Worm (Caenorhabditis elegans): ENCODE measurements around the gene Y75B8A.13.

Y75B8A.13 gene

ce11 chrIII:12250114-12250792 lies 34.8 kb upstream of the Y75B8A.13 start, which contains the start of the genes tim-1 and Y75B8A.23 (continued):
- TF ChIP-seq ceh-30 (tag; optimal IDR thresholded peaks at IDR 0.05) (no peak), ama-1 (optimal IDR thresholded peaks at IDR 0.05) (peak; percentile 99), nhr-232 (tag; optimal IDR thresholded peaks at IDR 0.05) (peak; percentile 28), ttx-3 (tag; optimal IDR thresholded peaks at IDR 0.05) (no peak), C38D4.7 (GFP tag; optimal IDR thresholded peaks at IDR 0.05) (no peak), fkh-6 (tag; optimal IDR thresholded peaks at IDR 0.05) (peak; percentile 2), sox-2 (GFP tag; IDR thresholded peaks at IDR 0.05) (no peak), mec-3 (tag; optimal IDR thresholded peaks at IDR 0.05; ENCODE audit: borderline replicate concordance) (no peak), pat-9 (tag; optimal IDR thresholded peaks at IDR 0.05) (peak; percentile 22), ceh-19 (GFP tag; optimal IDR thresholded peaks at IDR 0.05) (no peak), nfya-1 (tag; optimal IDR thresholded peaks at IDR 0.05) (peak; percentile 84), hlh-8 (tag; optimal IDR thresholded peaks at IDR 0.05) (no peak), K02D7.2 (tag; optimal IDR thresholded peaks at IDR 0.05) (no peak), lin-11 (tag; optimal IDR thresholded peaks at IDR 0.05) (no peak), hlh-6 (tag; optimal IDR thresholded peaks at IDR 0.05) (no peak), ref-2 (tag; optimal IDR thresholded peaks at IDR 0.05) (peak; percentile 71), pax-1 (tag; optimal IDR thresholded peaks at IDR 0.05) (peak; percentile 75), pag-3 (tag; optimal IDR thresholded peaks at IDR 0.05; ENCODE audit: borderline replicate concordance) (no peak), tbx-7 (tag; optimal IDR thresholded peaks at IDR 0.05) (no peak), C08G9.2 (tag; optimal IDR thresholded peaks at IDR 0.05) (peak; percentile 69), ceh-9 (tag; optimal IDR thresholded peaks at IDR 0.05) (no peak), pqm-1 (tag; optimal IDR thresholded peaks at IDR 0.05) (peak; percentile 6), hlh-15 (tag; optimal IDR thresholded peaks at IDR 0.05) (no peak), eyg-1 (tag; optimal IDR thresholded peaks at IDR 0.05) (no peak), sdc-2 (tag; optimal IDR thresholded peaks at IDR 0.05) (no peak), ets-4 (tag; optimal IDR thresholded peaks at IDR 0.05) (no peak), dve-1 (tag; optimal IDR thresholded peaks at IDR 0.05) (peak; percentile 72), elt-4 (tag; optimal IDR thresholded peaks at IDR 0.05) (no peak), ahr-1 (tag; optimal IDR thresholded peaks at IDR 0.05) (no peak), pha-2 (tag; optimal IDR thresholded peaks at IDR 0.05) (no peak), ztf-16 (tag; optimal IDR thresholded peaks at IDR 0.05) (no peak), ceh-2 (tag; optimal IDR thresholded peaks at IDR 0.05) (no peak), T23F11.4 (GFP tag; optimal IDR thresholded peaks at IDR 0.05) (no peak), lim-6 (tag; optimal IDR thresholded peaks at IDR 0.05) (no peak), odd-2 (tag; optimal IDR thresholded peaks at IDR 0.05) (no peak), pha-4 (tag; optimal IDR thresholded peaks at IDR 0.05) (no peak), ceh-31 (tag; optimal IDR thresholded peaks at IDR 0.05) (peak; percentile 74), fkh-10 (GFP tag; optimal IDR thresholded peaks at IDR 0.05) (no peak), ceh-45 (GFP tag; IDR thresholded peaks at IDR 0.05) (no peak), che-1 (tag; optimal IDR thresholded peaks at IDR 0.05) (no peak), tbx-2 (tag; optimal IDR thresholded peaks at IDR 0.05) (peak; percentile 61), hlh-13 (GFP tag; optimal IDR thresholded peaks at IDR 0.05) (peak; percentile 13), syd-9 (tag; optimal IDR thresholded peaks at IDR 0.05) (no peak), elt-2 (tag; optimal IDR thresholded peaks at IDR 0.05) (peak; percentile 34), dmd-4 (tag; optimal IDR thresholded peaks at IDR 0.05; ENCODE audit: borderline replicate concordance) (no peak), K09A11.1 (tag; optimal IDR thresholded peaks at IDR 0.05; ENCODE audit: insufficient read depth) (peak; percentile 40)
